Worm (Caenorhabditis elegans) whole organism, L1 larva: ENCODE measurements around the gene chup-1.
A peak's percentile ranks its signal among the peaks of the same experiment; 100 is the strongest.

Experiments used
- C04F5.9 ChIP-seq: sonication (generic microtip); optimal IDR thresholded peaks from 2 replicates; lab custom pipeline; 2016; ENCODE audit warnings: missing genetic modification characterization, missing compliant biosample characterization
- C34B4.2 ChIP-seq: sonication (generic microtip); optimal IDR thresholded peaks from 2 replicates; lab custom pipeline; 2017; ENCODE audit warnings: mild to moderate bottlenecking, missing genetic modification characterization, missing compliant biosample characterization
- aha-1 ChIP-seq: fragments of 150-350 bp; optimal IDR thresholded peaks from 2 replicates; lab custom pipeline; 2014; ENCODE audit warnings: missing biosample characterization, missing genetic modification characterization
- alr-1 ChIP-seq: fragments of 200-800 bp; sonication (Bioruptor generic); optimal IDR thresholded peaks from 2 replicates; lab custom pipeline; 2018; ENCODE audit warnings: borderline replicate concordance, mild to moderate bottlenecking, missing genetic modification characterization, missing compliant biosample characterization
- ama-1 ChIP-seq: fragments of 150-350 bp; optimal IDR thresholded peaks from 2 replicates; lab custom pipeline; 2014
- blmp-1 ChIP-seq: fragments of 150-350 bp; optimal IDR thresholded peaks from 2 replicates; lab custom pipeline; 2014; ENCODE audit warnings: missing biosample characterization, missing genetic modification characterization
- ceh-63 ChIP-seq: fragments of 200-800 bp; sonication (Bioruptor generic); optimal IDR thresholded peaks from 2 replicates; lab custom pipeline; 2018; ENCODE audit warnings: mild to moderate bottlenecking, missing genetic modification characterization, missing compliant biosample characterization
- ceh-82 ChIP-seq, 3 experiments: fragments of 150-350 bp in 1 of 3; sonication (generic microtip) in 2 of 3; optimal IDR thresholded peaks; 2 replicates each; lab custom pipeline; 2014 to 2017; ENCODE audit warnings: missing biosample characterization in 3 of 3, missing genetic modification characterization in 3 of 3
- ceh-88 ChIP-seq: fragments of 200-800 bp; sonication (Bioruptor generic); IDR thresholded peaks from 2 replicates; pipeline ENCODE4 v1.3.6; 2022; ENCODE audit warnings: missing genetic modification characterization, missing compliant biosample characterization
- dpl-1 ChIP-seq, 3 experiments: fragments of 150-350 bp in 2 of 3; sonication (generic microtip) in 1 of 3; optimal IDR thresholded peaks; 2 replicates each; lab custom pipeline; 2014 to 2017; ENCODE audit warnings: missing biosample characterization in 3 of 3, missing genetic modification characterization in 3 of 3, missing genetic modification reagents in 3 of 3
- efl-3 ChIP-seq: fragments of 200-800 bp; sonication (Bioruptor generic); optimal IDR thresholded peaks from 2 replicates; lab custom pipeline; 2018; ENCODE audit warnings: mild to moderate bottlenecking, missing genetic modification characterization, missing compliant biosample characterization
- egl-13 ChIP-seq: sonication (generic microtip); optimal IDR thresholded peaks from 2 replicates; lab custom pipeline; 2016; ENCODE audit warnings: missing genotype, missing genetic modification reagents, missing genetic modification characterization, missing compliant biosample characterization
- egl-27 ChIP-seq, 2 experiments: fragments of 150-350 bp in 1 of 2; sonication (generic microtip); optimal IDR thresholded peaks; 3 replicates each; lab custom pipeline; 2017 to 2018; ENCODE audit warnings: missing biosample characterization in 2 of 2, missing genetic modification characterization in 2 of 2, missing genetic modification reagents in 2 of 2
- elt-2 ChIP-seq: sonication (generic microtip); optimal IDR thresholded peaks from 2 replicates; lab custom pipeline; 2016; ENCODE audit warnings: missing genetic modification characterization, mild to moderate bottlenecking, inconsistent platforms, missing compliant biosample characterization, missing genetic modification reagents
- elt-3 ChIP-seq, 6 experiments: fragments of 150-350 bp in 1 of 6; sonication (generic microtip); optimal IDR thresholded peaks; 2 replicates each; lab custom pipeline; 2017 to 2018; ENCODE audit warnings: missing biosample characterization in 6 of 6, missing genetic modification characterization in 6 of 6, inconsistent platforms in 1 of 6
- ets-5 ChIP-seq: fragments of 200-800 bp; sonication (Bioruptor generic); IDR thresholded peaks from 2 replicates; pipeline ENCODE4 v1.3.6; 2022; ENCODE audit warnings: missing genetic modification characterization, missing compliant biosample characterization
- fkh-4 ChIP-seq: sonication (generic microtip); optimal IDR thresholded peaks from 2 replicates; lab custom pipeline; 2016; ENCODE audit warnings: missing compliant biosample characterization, missing genetic modification characterization, borderline replicate concordance
- hlh-17 ChIP-seq: fragments of 200-800 bp; sonication (Bioruptor generic); optimal IDR thresholded peaks from 2 replicates; lab custom pipeline; 2018; ENCODE audit warnings: missing genetic modification characterization, mild to moderate bottlenecking, missing compliant biosample characterization, moderate library complexity, borderline replicate concordance
- jun-1 ChIP-seq: fragments of 150-350 bp; optimal IDR thresholded peaks from 2 replicates; lab custom pipeline; 2014; ENCODE audit warnings: missing biosample characterization, missing genetic modification reagents, missing genetic modification characterization
- lin-13 ChIP-seq: fragments of 150-350 bp; optimal IDR thresholded peaks from 2 replicates; lab custom pipeline; 2014; ENCODE audit warnings: missing biosample characterization, missing genetic modification reagents, missing genetic modification characterization
- lin-14 ChIP-seq: fragments of 200-800 bp; sonication (Bioruptor generic); optimal IDR thresholded peaks from 2 replicates; lab custom pipeline; 2018; ENCODE audit warnings: mild to moderate bottlenecking, missing genetic modification characterization, moderate library complexity, missing compliant biosample characterization
- lin-15B ChIP-seq: fragments of 150-350 bp; sonication (generic microtip); optimal IDR thresholded peaks from 3 replicates; lab custom pipeline; 2014; ENCODE audit warnings: missing biosample characterization, missing genetic modification characterization
- lin-35 ChIP-seq, 2 experiments: fragments of 150-350 bp; optimal IDR thresholded peaks; 2 replicates each; lab custom pipeline; 2014; ENCODE audit warnings: missing biosample characterization in 2 of 2, missing genetic modification characterization in 2 of 2, missing genetic modification reagents in 2 of 2
- lin-39 ChIP-seq: fragments of 150-350 bp; optimal IDR thresholded peaks from 2 replicates; lab custom pipeline; 2014; ENCODE audit warnings: missing biosample characterization, missing genetic modification reagents, missing genetic modification characterization
- lir-3 ChIP-seq: sonication (generic microtip); optimal IDR thresholded peaks from 2 replicates; lab custom pipeline; 2016; ENCODE audit warnings: mild to moderate bottlenecking, missing genetic modification characterization, moderate library complexity, missing compliant biosample characterization; ENCODE audit not compliant: poor library complexity
- mab-9 ChIP-seq: fragments of 200-800 bp; sonication (Bioruptor generic); IDR thresholded peaks from 2 replicates; pipeline ENCODE4 v1.3.6; 2022; ENCODE audit warnings: missing genetic modification reagents, missing genetic modification characterization, missing compliant biosample characterization
- nhr-12 ChIP-seq: sonication (generic microtip); optimal IDR thresholded peaks from 2 replicates; lab custom pipeline; 2017; ENCODE audit warnings: missing biosample characterization, missing genetic modification characterization
- nhr-19 ChIP-seq: fragments of 200-800 bp; sonication (Bioruptor generic); conservative IDR thresholded peaks from 2 replicates; pipeline ENCODE4 v1.3.6; 2022; ENCODE audit warnings: missing genetic modification characterization, missing compliant biosample characterization
- nhr-20 ChIP-seq: sonication (generic microtip); optimal IDR thresholded peaks from 2 replicates; lab custom pipeline; 2016; ENCODE audit warnings: mild to moderate bottlenecking, missing genetic modification characterization, missing compliant biosample characterization
- nhr-237 ChIP-seq: fragments of 150-350 bp; optimal IDR thresholded peaks from 2 replicates; lab custom pipeline; 2014; ENCODE audit warnings: missing biosample characterization, missing genetic modification characterization
- nhr-28 ChIP-seq: fragments of 150-350 bp; optimal IDR thresholded peaks from 2 replicates; lab custom pipeline; 2014; ENCODE audit warnings: missing biosample characterization, missing genetic modification characterization
- nhr-47 ChIP-seq: sonication (generic microtip); optimal IDR thresholded peaks from 2 replicates; lab custom pipeline; 2016; ENCODE audit warnings: mild to moderate bottlenecking, missing genetic modification characterization, moderate library complexity, missing compliant biosample characterization
- nhr-71 ChIP-seq: sonication (generic microtip); optimal IDR thresholded peaks from 2 replicates; lab custom pipeline; 2016; ENCODE audit warnings: mild to moderate bottlenecking, missing genetic modification characterization, moderate library complexity, missing compliant biosample characterization
- nhr-77 ChIP-seq: fragments of 150-350 bp; optimal IDR thresholded peaks from 2 replicates; lab custom pipeline; 2014; ENCODE audit warnings: missing biosample characterization, missing genetic modification characterization
- nhr-85 ChIP-seq: sonication (generic microtip); peaks from one replicate; lab custom pipeline; 2016; ENCODE audit warnings: missing genetic modification characterization, inconsistent platforms, missing compliant biosample characterization
- nhr-90 ChIP-seq: sonication (generic microtip); optimal IDR thresholded peaks from 2 replicates; lab custom pipeline; 2016; ENCODE audit warnings: mild to moderate bottlenecking, missing genetic modification characterization, missing compliant biosample characterization; ENCODE audit not compliant: poor library complexity
- pag-3 ChIP-seq: sonication (generic microtip); optimal IDR thresholded peaks from 2 replicates; lab custom pipeline; 2017; ENCODE audit warnings: missing genetic modification characterization, mild to moderate bottlenecking, missing compliant biosample characterization, antibody characterized with exemption, borderline replicate concordance; ENCODE audit not compliant: insufficient read depth
- pqm-1 ChIP-seq: sonication (generic microtip); optimal IDR thresholded peaks from 3 replicates; lab custom pipeline; 2017; ENCODE audit warnings: missing biosample characterization, missing genetic modification characterization
- rnt-1 ChIP-seq: sonication (generic microtip); optimal IDR thresholded peaks from 2 replicates; lab custom pipeline; 2016; ENCODE audit warnings: mild to moderate bottlenecking, missing genetic modification characterization, moderate library complexity, missing compliant biosample characterization
- skn-1 ChIP-seq: fragments of 150-350 bp; optimal IDR thresholded peaks from 2 replicates; lab custom pipeline; 2014; ENCODE audit warnings: missing biosample characterization, missing genetic modification characterization
- snu-23 ChIP-seq: sonication (generic microtip); optimal IDR thresholded peaks from 2 replicates; lab custom pipeline; 2016; ENCODE audit warnings: missing genetic modification characterization, missing compliant biosample characterization
- sox-4 ChIP-seq: sonication (generic microtip); optimal IDR thresholded peaks from 2 replicates; lab custom pipeline; 2016; ENCODE audit warnings: missing genetic modification characterization, missing compliant biosample characterization
- sup-37 ChIP-seq: fragments of 200-800 bp; sonication (Bioruptor generic); optimal IDR thresholded peaks from 2 replicates; lab custom pipeline; 2018; ENCODE audit warnings: mild to moderate bottlenecking, missing genetic modification characterization, missing compliant biosample characterization
- swsn-7 ChIP-seq: sonication (generic microtip); optimal IDR thresholded peaks from 2 replicates; lab custom pipeline; 2016; ENCODE audit warnings: missing genetic modification characterization, missing compliant biosample characterization
- unc-130 ChIP-seq: fragments of 150-350 bp; optimal IDR thresholded peaks from 2 replicates; lab custom pipeline; 2017; ENCODE audit warnings: missing biosample characterization, missing genetic modification characterization, inconsistent platforms
- unc-30 ChIP-seq: sonication (generic microtip); optimal IDR thresholded peaks from 2 replicates; lab custom pipeline; 2017; ENCODE audit warnings: missing biosample characterization, missing genetic modification characterization
- unc-62 ChIP-seq: fragments of 150-350 bp; optimal IDR thresholded peaks from 2 replicates; lab custom pipeline; 2014; ENCODE audit warnings: missing biosample characterization, missing genetic modification reagents, missing genetic modification characterization
- unc-86 ChIP-seq: sonication (generic microtip); optimal IDR thresholded peaks from 2 replicates; lab custom pipeline; 2016; ENCODE audit warnings: missing genetic modification characterization, missing compliant biosample characterization
- unc-98 ChIP-seq: fragments of 200-800 bp; sonication (Bioruptor generic); IDR thresholded peaks from 2 replicates; pipeline ENCODE4 v1.3.6; 2022; ENCODE audit warnings: missing genetic modification characterization, missing compliant biosample characterization
- vab-15 ChIP-seq: sonication (generic microtip); optimal IDR thresholded peaks from 2 replicates; lab custom pipeline; 2017; ENCODE audit warnings: missing genotype, mild to moderate bottlenecking, missing genetic modification characterization, missing compliant biosample characterization
- xbp-1 ChIP-seq: sonication (generic microtip); optimal IDR thresholded peaks from 2 replicates; lab custom pipeline; 2016; ENCODE audit warnings: missing genetic modification characterization, missing compliant biosample characterization
- ztf-4 ChIP-seq: fragments of 150-350 bp; optimal IDR thresholded peaks from 2 replicates; lab custom pipeline; 2014; ENCODE audit warnings: missing biosample characterization, missing genetic modification characterization

The chup-1 gene

ce11 chrX:8810908-8811307 lies 18.9 kb downstream of the chup-1 start, which contains the start of gene R04E5.9 (continued):
- no peak for TF ChIP-seq lir-3 (tag; lab: Kevin White, UChicago)
- peak; percentile 80 for TF ChIP-seq elt-2 (tag; lab: Kevin White, UChicago)
- peak; percentile 91 for TF ChIP-seq nhr-47 (tag; lab: Kevin White, UChicago)
- TF ChIP-seq lin-35 (GFP tag; optimal IDR thresholded peaks at IDR 0.05; lab: Kevin White, UChicago) = peak; percentile 63 to 81
- TF ChIP-seq swsn-7 (tag; lab: Kevin White, UChicago) = peak; percentile 87
- no peak for TF ChIP-seq alr-1 (tag; lab: Kevin White, UChicago)
- no peak for TF ChIP-seq ceh-63 (GFP tag; lab: Kevin White, UChicago)
- TF ChIP-seq unc-30 (tag; lab: Kevin White, UChicago) = no peak
- peak; percentile 89 for TF ChIP-seq snu-23
- TF ChIP-seq nhr-85 = peak; percentile 82
- TF ChIP-seq blmp-1 (tag; lab: Kevin White, UChicago) = peak; percentile 88
- TF ChIP-seq sox-4 (tag; lab: Kevin White, UChicago) = peak; percentile 69
- peak; percentile 68 for TF ChIP-seq nhr-19 (GFP tag; lab: Robert Waterston, UW)
- TF ChIP-seq pqm-1 = no peak
- TF ChIP-seq nhr-28 = no peak
- peak; percentile 88 for TF ChIP-seq jun-1 (tag; lab: Kevin White, UChicago)
- TF ChIP-seq nhr-237 (tag; lab: Kevin White, UChicago) = peak; percentile 66
- TF ChIP-seq nhr-77 (tag; lab: Kevin White, UChicago) = peak; percentile 72
- peak; percentile 59 for TF ChIP-seq ztf-4
- TF ChIP-seq pag-3 = no peak
- TF ChIP-seq nhr-71 = peak; percentile 92
- peak; percentile 21 for TF ChIP-seq ama-1
- no peak for TF ChIP-seq C04F5.9
- TF ChIP-seq lin-14 = peak; percentile 99
- no peak for TF ChIP-seq unc-130 (tag; lab: Kevin White, UChicago)
- peak; percentile 76 for TF ChIP-seq skn-1 (tag; lab: Kevin White, UChicago)
- TF ChIP-seq unc-62 (GFP tag; lab: Kevin White, UChicago) = no peak
- peak; percentile 68; the same call in 1 of the 2 replicates for TF ChIP-seq ceh-88 (GFP tag; lab: Robert Waterston, UW)
- peak; percentile 22 to 40 (median 29) for TF ChIP-seq dpl-1 (GFP tag; optimal IDR thresholded peaks at IDR 0.05; lab: Kevin White, UChicago)
- TF ChIP-seq lin-39 = no peak
- peak; percentile 74 to 91 (median 87) for TF ChIP-seq ceh-82 (tag; optimal IDR thresholded peaks at IDR 0.05; lab: Kevin White, UChicago)
- no peak for TF ChIP-seq efl-3
- no peak for TF ChIP-seq sup-37 (GFP tag; lab: Kevin White, UChicago)
- TF ChIP-seq lin-15B = no peak
- peak in 1 of 2 experiments; percentile 57 for TF ChIP-seq egl-27 (tag; optimal IDR thresholded peaks at IDR 0.05; lab: Kevin White, UChicago)
- TF ChIP-seq nhr-12 = no peak
- peak; percentile 86 for TF ChIP-seq nhr-20 (tag; lab: Kevin White, UChicago)
- TF ChIP-seq fkh-4 (tag; lab: Kevin White, UChicago) = no peak
- no peak for TF ChIP-seq vab-15
- peak; percentile 89 for TF ChIP-seq egl-13 (tag; lab: Kevin White, UChicago)
- peak in 2 of 6 experiments; percentile 19 to 20 for TF ChIP-seq elt-3 (tag; optimal IDR thresholded peaks at IDR 0.05; lab: Kevin White, UChicago)
- peak; percentile 69 for TF ChIP-seq mab-9 (GFP tag; lab: Robert Waterston, UW)
- TF ChIP-seq hlh-17 (GFP tag; lab: Kevin White, UChicago) = no peak
- TF ChIP-seq unc-86 = peak; percentile 91
- TF ChIP-seq rnt-1 (tag; lab: Kevin White, UChicago) = peak; percentile 71
- TF ChIP-seq C34B4.2 (tag; lab: Kevin White, UChicago) = no peak
- no peak for TF ChIP-seq ets-5 (GFP tag; lab: Robert Waterston, UW)
- TF ChIP-seq aha-1 (tag; lab: Kevin White, UChicago) = no peak
- peak; percentile 64 for TF ChIP-seq nhr-90
- TF ChIP-seq xbp-1 = peak; percentile 78
- TF ChIP-seq lin-13 (GFP tag; lab: Kevin White, UChicago) = peak; percentile 63
- no peak for TF ChIP-seq unc-98
